Worm (Caenorhabditis elegans) whole organism, late embryonic: Measurements from ENCODE around the gene Y73C8C.12.

Source experiments
- lim-6 ChIP-seq: sonication (generic microtip); optimal IDR thresholded peaks from 2 replicates; lab custom pipeline; 2016; ENCODE audit warnings: missing genetic modification characterization, missing compliant biosample characterization
- nfya-1 ChIP-seq: sonication (generic microtip); optimal IDR thresholded peaks from 2 replicates; lab custom pipeline; 2017; ENCODE audit warnings: missing genetic modification characterization, mild to moderate bottlenecking, missing compliant biosample characterization, antibody characterized with exemption, moderate library complexity
- rnt-1 ChIP-seq: sonication (generic microtip); optimal IDR thresholded peaks from 2 replicates; lab custom pipeline; 2016; ENCODE audit warnings: missing genetic modification characterization, missing compliant biosample characterization

ce11 chrV:3141190-3141589, 16.2 kb downstream of the Y73C8C.12 start, which contains the start of gene srab-9:
- TF ChIP-seq nfya-1 (no peak), lim-6 (tag; lab: Kevin White, UChicago) (no peak), rnt-1 (tag; lab: Kevin White, UChicago) (no peak)
